Fruit fly (Drosophila melanogaster) whole organism, embryonic: ENCODE measurements around the gene CG13074.
A peak's percentile ranks its signal among the peaks of the same experiment; 100 is the strongest.

Experiments
- Aef1 ChIP-seq: fragments of 200-800 bp; sonication (Bioruptor generic); IDR thresholded peaks from 3 replicates; pipeline ENCODE4 v1.3.6; 2022; ENCODE audit warnings: missing biosample characterization, missing genetic modification characterization
- Bgb ChIP-seq: fragments of 200-800 bp; sonication (Bioruptor generic); IDR thresholded peaks from 2 replicates; pipeline ENCODE4 v1.3.6; 2022; ENCODE audit warnings: missing biosample characterization, missing genetic modification characterization; ENCODE audit not compliant: partially characterized antibody
- CG11504 ChIP-seq: fragments of 200-800 bp; sonication (Bioruptor generic); optimal IDR thresholded peaks from 3 replicates; lab custom pipeline; 2019; ENCODE audit warnings: missing biosample characterization, mild to moderate bottlenecking, missing genetic modification characterization, moderate library complexity
- CG11696 ChIP-seq: fragments of 200-800 bp; sonication (Bioruptor generic); IDR thresholded peaks from 2 replicates; pipeline ENCODE4 v1.3.6; 2022; ENCODE audit warnings: missing biosample characterization, missing genetic modification characterization
- CG1233 ChIP-seq: fragments of 200-800 bp; sonication (Bioruptor generic); optimal IDR thresholded peaks from 4 replicates; lab custom pipeline; 2018; ENCODE audit warnings: missing biosample characterization, mild to moderate bottlenecking, missing genetic modification characterization
- CG13624 ChIP-seq: fragments of 200-800 bp; sonication (Bioruptor generic); optimal IDR thresholded peaks from 2 replicates; lab custom pipeline; 2016; ENCODE audit warnings: missing biosample characterization, missing genetic modification characterization
- CG14710 ChIP-seq: fragments of 200-800 bp; sonication (Bioruptor generic); optimal IDR thresholded peaks from 3 replicates; lab custom pipeline; 2019; ENCODE audit warnings: missing biosample characterization, mild to moderate bottlenecking, missing genetic modification characterization, moderate library complexity
- CG16779 ChIP-seq: fragments of 200-800 bp; sonication (Bioruptor generic); IDR thresholded peaks from 2 replicates; pipeline ENCODE4 v1.3.6; 2022; ENCODE audit warnings: missing biosample characterization, missing genetic modification characterization
- CG17186 ChIP-seq: fragments of 200-800 bp; sonication (Bioruptor generic); optimal IDR thresholded peaks from 3 replicates; lab custom pipeline; 2017; ENCODE audit warnings: missing biosample characterization, missing genetic modification reagents, missing genetic modification characterization
- CG17829 ChIP-seq: fragments of 200-800 bp; optimal IDR thresholded peaks from 2 replicates; lab custom pipeline; 2019; ENCODE audit warnings: missing biosample characterization, mild to moderate bottlenecking, missing genetic modification characterization, moderate library complexity
- CG1792 ChIP-seq: fragments of 200-800 bp; sonication (Bioruptor generic); optimal IDR thresholded peaks from 2 replicates; lab custom pipeline; 2016; ENCODE audit warnings: missing biosample characterization, missing genetic modification characterization
- CG2678 ChIP-seq: fragments of 200-800 bp; sonication (Bioruptor generic); optimal IDR thresholded peaks from 3 replicates; lab custom pipeline; 2019; ENCODE audit warnings: missing biosample characterization, mild to moderate bottlenecking, missing genetic modification characterization, moderate library complexity
- CG34422 ChIP-seq: fragments of 200-800 bp; sonication (Bioruptor generic); IDR thresholded peaks from 3 replicates; pipeline ENCODE4 v1.3.6; 2022; ENCODE audit warnings: missing biosample characterization, missing genetic modification characterization
- CG4328 ChIP-seq: fragments of 200-800 bp; sonication (Bioruptor generic); optimal IDR thresholded peaks from 3 replicates; lab custom pipeline; 2017; ENCODE audit warnings: missing biosample characterization, missing genetic modification reagents, missing genetic modification characterization
- CG4730 ChIP-seq: fragments of 200-800 bp; sonication (Bioruptor generic); IDR thresholded peaks from 2 replicates; pipeline ENCODE4 v1.3.6; 2022; ENCODE audit warnings: missing biosample characterization, missing genetic modification characterization
- CG6175 ChIP-seq: fragments of 200-800 bp; sonication (Bioruptor generic); IDR thresholded peaks from 3 replicates; pipeline ENCODE4 v1.3.6; 2022; ENCODE audit warnings: missing biosample characterization, missing genetic modification characterization
- CG6654 ChIP-seq: fragments of 200-800 bp; sonication (Bioruptor generic); optimal IDR thresholded peaks from 2 replicates; lab custom pipeline; 2017; ENCODE audit warnings: missing biosample characterization, mild to moderate bottlenecking, missing genetic modification characterization
- CG6683 ChIP-seq: fragments of 200-800 bp; sonication (Bioruptor generic); optimal IDR thresholded peaks from 2 replicates; lab custom pipeline; 2017; ENCODE audit warnings: missing biosample characterization, mild to moderate bottlenecking, missing genetic modification characterization, missing genetic modification reagents
- CG6791 ChIP-seq: fragments of 200-800 bp; sonication (Bioruptor generic); IDR thresholded peaks from 3 replicates; pipeline ENCODE4 v1.3.6; 2022; ENCODE audit warnings: missing biosample characterization, missing genetic modification characterization; ENCODE audit not compliant: partially characterized antibody
- CG6854 ChIP-seq: fragments of 200-800 bp; sonication (Bioruptor generic); optimal IDR thresholded peaks from 3 replicates; lab custom pipeline; 2017; ENCODE audit warnings: missing biosample characterization, mild to moderate bottlenecking, missing genetic modification characterization
- CG7928 ChIP-seq: fragments of 200-800 bp; sonication (Bioruptor generic); optimal IDR thresholded peaks from 2 replicates; lab custom pipeline; 2017; ENCODE audit warnings: missing biosample characterization, mild to moderate bottlenecking, missing genetic modification characterization
- CG9437 ChIP-seq: fragments of 200-800 bp; sonication (Bioruptor generic); optimal IDR thresholded peaks from 2 replicates; lab custom pipeline; 2018; ENCODE audit warnings: missing biosample characterization, mild to moderate bottlenecking, missing genetic modification characterization
- Dref ChIP-seq: fragments of 200-800 bp; sonication (Bioruptor generic); IDR thresholded peaks from 2 replicates; pipeline ENCODE4 v1.3.6; 2022; ENCODE audit warnings: missing biosample characterization, missing genetic modification characterization
- Fer1 ChIP-seq: fragments of 200-800 bp; sonication (Bioruptor generic); optimal IDR thresholded peaks from 2 replicates; lab custom pipeline; 2017; ENCODE audit warnings: missing biosample characterization, mild to moderate bottlenecking, missing genetic modification characterization
- Gug ChIP-seq: fragments of 200-800 bp; sonication (Bioruptor generic); IDR thresholded peaks from 4 replicates; pipeline ENCODE4 v1.3.6; 2022; ENCODE audit warnings: missing biosample characterization, missing genetic modification characterization
- MESR4 ChIP-seq: fragments of 200-800 bp; sonication (Bioruptor generic); optimal IDR thresholded peaks from 2 replicates; lab custom pipeline; 2018; ENCODE audit warnings: missing biosample characterization, mild to moderate bottlenecking, missing genetic modification characterization, moderate library complexity
- MTF-1 ChIP-seq: fragments of 200-800 bp; sonication (Bioruptor generic); optimal IDR thresholded peaks from 2 replicates; lab custom pipeline; 2018; ENCODE audit warnings: missing biosample characterization, mild to moderate bottlenecking, missing genetic modification characterization, borderline replicate concordance
- Myb ChIP-seq: fragments of 200-800 bp; sonication (Bioruptor generic); optimal IDR thresholded peaks from 2 replicates; lab custom pipeline; 2016; ENCODE audit warnings: missing biosample characterization, missing genetic modification characterization
- Opbp ChIP-seq: fragments of 200-800 bp; sonication (Bioruptor generic); IDR thresholded peaks from 3 replicates; pipeline ENCODE4 v1.3.6; 2022; ENCODE audit warnings: missing biosample characterization, missing genetic modification characterization; ENCODE audit not compliant: partially characterized antibody
- Pdp1 ChIP-seq, 2 experiments: fragments of 200-800 bp; sonication (Bioruptor generic); optimal IDR thresholded peaks; 3 replicates each; lab custom pipeline; 2016; ENCODE audit warnings: missing biosample characterization in 2 of 2, missing genetic modification characterization in 2 of 2, mild to moderate bottlenecking in 1 of 2, moderate library complexity in 1 of 2
- Scr ChIP-seq: fragments of 200-800 bp; sonication (Bioruptor generic); IDR thresholded peaks from 2 replicates; pipeline ENCODE4 v1.3.6; 2022; ENCODE audit warnings: missing biosample characterization, missing genetic modification characterization; ENCODE audit not compliant: partially characterized antibody
- Side ChIP-seq: fragments of 200-800 bp; sonication (Bioruptor generic); optimal IDR thresholded peaks from 2 replicates; lab custom pipeline; 2016; ENCODE audit warnings: missing biosample characterization, missing genetic modification characterization
- Sry-δ ChIP-seq: fragments of 200-800 bp; sonication (Bioruptor generic); optimal IDR thresholded peaks from 2 replicates; lab custom pipeline; 2016; ENCODE audit warnings: missing biosample characterization, missing genetic modification characterization
- Trl ChIP-seq, 3 experiments: fragments of >200 bp in 2 of 3; fragments of 200-800 bp in 1 of 3; sonication (Bioruptor generic) in 1 of 3; optimal IDR thresholded peaks; 2 replicates in 1 of 3; 3 replicates in 2 of 3; lab custom pipeline; 2016 to 2017; ENCODE audit warnings: missing biosample characterization in 1 of 3, missing genetic modification characterization in 1 of 3
- Usf ChIP-seq: fragments of 200-800 bp; sonication (Bioruptor generic); optimal IDR thresholded peaks from 2 replicates; lab custom pipeline; 2017; ENCODE audit warnings: missing genotype, missing biosample characterization, missing genetic modification characterization
- Xbp1 ChIP-seq: fragments of 200-800 bp; sonication (Bioruptor generic); optimal IDR thresholded peaks from 3 replicates; lab custom pipeline; 2016; ENCODE audit warnings: missing biosample characterization, mild to moderate bottlenecking, missing genetic modification characterization
- YL-1 ChIP-seq: fragments of 200-800 bp; sonication (Bioruptor generic); optimal IDR thresholded peaks from 3 replicates; lab custom pipeline; 2017; ENCODE audit warnings: missing biosample characterization, mild to moderate bottlenecking, missing genetic modification characterization
- bbx ChIP-seq: fragments of 200-800 bp; sonication (Bioruptor generic); IDR thresholded peaks from 2 replicates; pipeline ENCODE4 v1.3.6; 2022; ENCODE audit warnings: missing biosample characterization, missing genetic modification characterization; ENCODE audit not compliant: partially characterized antibody
- cg ChIP-seq: fragments of 200-800 bp; sonication (Bioruptor generic); optimal IDR thresholded peaks from 3 replicates; lab custom pipeline; 2019; ENCODE audit warnings: missing biosample characterization, mild to moderate bottlenecking, missing genetic modification characterization, moderate library complexity
- crc ChIP-seq: fragments of 200-800 bp; sonication (Bioruptor generic); optimal IDR thresholded peaks from 2 replicates; lab custom pipeline; 2016; ENCODE audit warnings: missing biosample characterization, missing genetic modification characterization
- emc ChIP-seq: fragments of 200-800 bp; sonication (Bioruptor generic); optimal IDR thresholded peaks from 2 replicates; lab custom pipeline; 2016; ENCODE audit warnings: missing biosample characterization, missing genetic modification characterization
- gfzf ChIP-seq: fragments of 200-800 bp; sonication (Bioruptor generic); optimal IDR thresholded peaks from 2 replicates; lab custom pipeline; 2016; ENCODE audit warnings: missing biosample characterization, mild to moderate bottlenecking, missing genetic modification characterization, moderate library complexity
- hb ChIP-seq: fragments of 200-800 bp; sonication (Bioruptor generic); IDR thresholded peaks from 3 replicates; pipeline ENCODE4 v1.3.6; 2022; ENCODE audit warnings: missing biosample characterization, missing genetic modification characterization; ENCODE audit not compliant: partially characterized antibody
- knrl ChIP-seq: fragments of 200-800 bp; sonication (Bioruptor generic); IDR thresholded peaks from 3 replicates; pipeline ENCODE4 v1.3.6; 2022; ENCODE audit warnings: missing biosample characterization, missing genetic modification characterization; ENCODE audit not compliant: partially characterized antibody
- lola ChIP-seq, 3 experiments: fragments of >200 bp in 2 of 3; fragments of 200-800 bp in 1 of 3; sonication (Bioruptor generic) in 1 of 3; optimal IDR thresholded peaks; 2 replicates each; lab custom pipeline; 2017 to 2019; ENCODE audit warnings: missing biosample characterization in 3 of 3, missing genetic modification characterization in 3 of 3, mild to moderate bottlenecking in 1 of 3, moderate library complexity in 1 of 3
- mld ChIP-seq: fragments of 200-800 bp; sonication (Bioruptor generic); IDR thresholded peaks from 3 replicates; pipeline ENCODE4 v1.3.6; 2022; ENCODE audit warnings: missing biosample characterization, missing genetic modification characterization; ENCODE audit not compliant: partially characterized antibody
- pzg ChIP-seq: fragments of 200-800 bp; sonication (Bioruptor generic); optimal IDR thresholded peaks from 3 replicates; lab custom pipeline; 2018; ENCODE audit warnings: missing biosample characterization, mild to moderate bottlenecking, missing genetic modification characterization, moderate library complexity
- rib ChIP-seq: fragments of 200-800 bp; sonication (Bioruptor generic); IDR thresholded peaks from 2 replicates; pipeline ENCODE4 v1.3.6; 2022; ENCODE audit warnings: missing biosample characterization, missing genetic modification characterization
- slp2 ChIP-seq: fragments of 200-800 bp; sonication (Bioruptor generic); optimal IDR thresholded peaks from 2 replicates; lab custom pipeline; 2016; ENCODE audit warnings: missing biosample characterization, missing genetic modification characterization

CG13074 gene

DNA sequence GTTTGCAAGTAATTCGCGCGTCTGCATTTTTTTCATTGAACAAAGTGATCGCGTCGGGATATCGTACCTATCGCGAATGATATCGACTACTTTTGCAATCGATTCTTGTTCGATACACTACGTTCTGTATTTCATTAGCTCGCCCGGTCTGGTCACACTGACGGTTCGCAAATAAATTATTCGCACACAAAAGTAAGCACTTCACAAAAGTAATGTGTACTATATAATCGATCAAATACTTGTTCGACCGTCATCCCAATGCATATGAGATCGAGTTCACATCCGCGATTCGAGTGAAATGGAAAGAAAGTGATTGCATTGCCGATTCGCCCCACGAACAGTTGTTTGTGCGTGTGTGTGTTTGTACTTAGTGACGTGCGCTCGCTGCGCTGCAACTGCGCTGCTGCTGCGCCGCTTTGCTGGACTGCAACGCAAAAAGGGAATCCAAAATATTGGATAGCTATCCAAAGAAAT, 6.9 kb downstream of the CG13074 start, which contains the start of the genes CG5235 and ClC-c (continued):
- no peak for TF ChIP-seq CG11696 (GFP tag; lab: Robert Waterston, UW)
- peak; percentile 78 for TF ChIP-seq hb
- no peak for TF ChIP-seq CG11504 (tag; lab: Kevin White, UChicago)
- peak; percentile 38 for TF ChIP-seq Myb (GFP tag; lab: Kevin White, UChicago)
- peak; percentile 91 for TF ChIP-seq bbx
- TF ChIP-seq CG13624 (GFP tag; lab: Kevin White, UChicago), result peak; percentile 37
- TF ChIP-seq CG2678 (tag; lab: Kevin White, UChicago), result no peak
- peak; percentile 84 for TF ChIP-seq pzg (GFP tag; lab: Kevin White, UChicago)
- no peak for TF ChIP-seq CG6654 (GFP tag; lab: Kevin White, UChicago)
- peak; percentile 71; the same call in 1 of the 3 replicates for TF ChIP-seq mld (GFP tag; lab: Robert Waterston, UW)
- TF ChIP-seq CG6683 (GFP tag; lab: Kevin White, UChicago), result no peak
- no peak for TF ChIP-seq CG6854 (GFP tag; lab: Kevin White, UChicago)
- no peak for TF ChIP-seq Usf
- peak; percentile 45 for TF ChIP-seq CG14710 (tag; lab: Kevin White, UChicago)
- TF ChIP-seq knrl (GFP tag; lab: Robert Waterston, UW), result peak; percentile 69
- peak; percentile 70 for TF ChIP-seq Scr
- TF ChIP-seq lola (GFP tag; optimal IDR thresholded peaks at IDR 0.05; lab: Kevin White, UChicago), result no peak
- TF ChIP-seq CG9437 (GFP tag; lab: Kevin White, UChicago), result no peak
- no peak for TF ChIP-seq slp2
- peak; percentile 81 for TF ChIP-seq cg (GFP tag; lab: Kevin White, UChicago)
- TF ChIP-seq CG1792 (GFP tag; lab: Kevin White, UChicago), result no peak
- TF ChIP-seq MESR4 (GFP tag; lab: Kevin White, UChicago), result peak; percentile 96
- no peak for TF ChIP-seq Side (GFP tag; lab: Kevin White, UChicago)
- TF ChIP-seq Xbp1, result no peak
- no peak for TF ChIP-seq crc (GFP tag; lab: Kevin White, UChicago)
- TF ChIP-seq MTF-1 (GFP tag; lab: Kevin White, UChicago), result no peak
- TF ChIP-seq CG17186 (GFP tag; lab: Kevin White, UChicago), result peak; percentile 55
- peak; percentile 94 for TF ChIP-seq Dref (GFP tag; lab: Robert Waterston, UW)
- no peak for TF ChIP-seq CG16779
- no peak for TF ChIP-seq CG1233 (GFP tag; lab: Kevin White, UChicago)
- no peak for TF ChIP-seq CG6175
- peak; percentile 23; the same call in 1 of the 3 replicates for TF ChIP-seq CG34422 (GFP tag; lab: Robert Waterston, UW)
- TF ChIP-seq Gug (GFP tag; lab: Robert Waterston, UW), result no peak
- TF ChIP-seq emc (GFP tag; lab: Kevin White, UChicago), result no peak
- TF ChIP-seq Opbp (GFP tag; lab: Robert Waterston, UW), result peak; percentile 77
- peak; percentile 38 for TF ChIP-seq Fer1 (GFP tag; lab: Kevin White, UChicago)
- peak; percentile 88 for TF ChIP-seq gfzf (GFP tag; lab: Kevin White, UChicago)
- no peak for TF ChIP-seq CG4328 (GFP tag; lab: Kevin White, UChicago)
- peak in 1 of 2 experiments; percentile 22 for TF ChIP-seq Pdp1 (GFP tag; optimal IDR thresholded peaks at IDR 0.05; lab: Kevin White, UChicago)
- TF ChIP-seq Sry-δ (GFP tag; lab: Kevin White, UChicago), result peak; percentile 66
- TF ChIP-seq YL-1, result peak; percentile 84
- TF ChIP-seq CG17829, result peak; percentile 34
- TF ChIP-seq Aef1 (GFP tag; lab: Robert Waterston, UW), result no peak
- TF ChIP-seq Trl (optimal IDR thresholded peaks at IDR 0.05; lab: Kevin White, UChicago), result no peak
- no peak for TF ChIP-seq Trl (GFP tag; optimal IDR thresholded peaks at IDR 0.05; lab: Kevin White, UChicago)
- no peak for TF ChIP-seq CG7928 (GFP tag; lab: Kevin White, UChicago)
- peak; percentile 94 for TF ChIP-seq rib (GFP tag; lab: Robert Waterston, UW)
- peak; percentile 88 for TF ChIP-seq CG6791
- TF ChIP-seq Bgb (GFP tag; lab: Robert Waterston, UW), result peak; percentile 85
- TF ChIP-seq CG4730 (GFP tag; lab: Robert Waterston, UW), result no peak
